Fruit fly (Drosophila melanogaster) whole organism, embryonic: ENCODE measurements around the gene CG2059.

Experiments used
- Abd-B ChIP-seq: fragments of 200-800 bp; sonication (Bioruptor generic); optimal IDR thresholded peaks from 2 replicates; lab custom pipeline; 2018; ENCODE audit warnings: missing biosample characterization, mild to moderate bottlenecking, missing genetic modification characterization, moderate library complexity
- Ada2b ChIP-seq: fragments of 200-800 bp; sonication (Bioruptor generic); IDR thresholded peaks from 2 replicates; pipeline ENCODE4 v1.3.6; 2022; ENCODE audit warnings: missing biosample characterization, missing genetic modification characterization
- Antp ChIP-seq: fragments of 200-800 bp; sonication (Bioruptor generic); optimal IDR thresholded peaks from 3 replicates; lab custom pipeline; 2016; ENCODE audit warnings: missing biosample characterization, missing genetic modification characterization
- Atf3 ChIP-seq: fragments of 200-800 bp; sonication (Bioruptor generic); optimal IDR thresholded peaks from 3 replicates; lab custom pipeline; 2016; ENCODE audit warnings: missing biosample characterization, missing genetic modification characterization
- BtbVII ChIP-seq: fragments of 200-800 bp; sonication (Bioruptor generic); optimal IDR thresholded peaks from 3 replicates; lab custom pipeline; 2017; ENCODE audit warnings: missing biosample characterization, mild to moderate bottlenecking, missing genetic modification characterization
- CG10209 ChIP-seq: fragments of 200-800 bp; sonication (Bioruptor generic); optimal IDR thresholded peaks from 3 replicates; lab custom pipeline; 2017; ENCODE audit warnings: missing biosample characterization, mild to moderate bottlenecking, missing genetic modification characterization, missing genetic modification reagents
- CG1024 ChIP-seq: fragments of 200-800 bp; sonication (Bioruptor generic); IDR thresholded peaks from 2 replicates; pipeline ENCODE4 v1.3.6; 2022; ENCODE audit warnings: missing biosample characterization, missing genetic modification characterization
- CG10979 ChIP-seq: fragments of 200-800 bp; sonication (Bioruptor generic); optimal IDR thresholded peaks from 2 replicates; lab custom pipeline; 2018; ENCODE audit warnings: missing biosample characterization, mild to moderate bottlenecking, missing genetic modification characterization, moderate library complexity
- CG11723 ChIP-seq: fragments of 200-800 bp; sonication (Bioruptor generic); optimal IDR thresholded peaks from 2 replicates; lab custom pipeline; 2017; ENCODE audit warnings: missing biosample characterization, mild to moderate bottlenecking, missing genetic modification characterization
- CG14014 ChIP-seq: fragments of 200-800 bp; sonication (Bioruptor generic); IDR thresholded peaks from 2 replicates; pipeline ENCODE4 v1.3.6; 2022; ENCODE audit warnings: missing biosample characterization, missing genetic modification characterization
- CG17328 ChIP-seq: fragments of 200-800 bp; sonication (Bioruptor generic); IDR thresholded peaks from 2 replicates; pipeline ENCODE4 v1.3.6; 2022; ENCODE audit warnings: missing biosample characterization, missing genetic modification characterization
- CG30403 ChIP-seq: fragments of 200-800 bp; sonication (Bioruptor generic); optimal IDR thresholded peaks from 3 replicates; lab custom pipeline; 2016; ENCODE audit warnings: missing biosample characterization, missing genetic modification characterization
- CG31224 ChIP-seq: fragments of 200-800 bp; sonication (Bioruptor generic); IDR thresholded peaks from 2 replicates; pipeline ENCODE4 v1.3.6; 2022; ENCODE audit warnings: missing biosample characterization, missing genetic modification characterization
- CG32532 ChIP-seq: fragments of 200-800 bp; sonication (Bioruptor generic); IDR thresholded peaks from 2 replicates; pipeline ENCODE4 v1.3.6; 2022; ENCODE audit warnings: missing biosample characterization, missing genetic modification characterization
- CG4424 ChIP-seq: fragments of 200-800 bp; sonication (Bioruptor generic); optimal IDR thresholded peaks from 3 replicates; lab custom pipeline; 2016; ENCODE audit warnings: missing biosample characterization, missing genetic modification characterization
- CG6654 ChIP-seq: fragments of 200-800 bp; sonication (Bioruptor generic); optimal IDR thresholded peaks from 2 replicates; lab custom pipeline; 2017; ENCODE audit warnings: missing biosample characterization, mild to moderate bottlenecking, missing genetic modification characterization
- CHES-1-like ChIP-seq: fragments of 200-800 bp; sonication (Bioruptor generic); optimal IDR thresholded peaks from 2 replicates; lab custom pipeline; 2016; ENCODE audit warnings: missing biosample characterization, missing genetic modification characterization
- CoRest ChIP-seq: fragments of 200-800 bp; sonication (Bioruptor generic); optimal IDR thresholded peaks from 3 replicates; lab custom pipeline; 2018; ENCODE audit warnings: missing biosample characterization, mild to moderate bottlenecking, missing genetic modification characterization, moderate library complexity
- D ChIP-seq, 2 experiments: fragments of 200-800 bp in 1 of 2; fragments of >200 bp in 1 of 2; sonication (Bioruptor generic) in 1 of 2; optimal IDR thresholded peaks; 2 replicates in 1 of 2; 3 replicates in 1 of 2; lab custom pipeline; 2017; ENCODE audit warnings: mild to moderate bottlenecking in 1 of 2, missing biosample characterization in 1 of 2, missing genetic modification characterization in 1 of 2, missing genetic modification reagents in 1 of 2
- Dll ChIP-seq: fragments of 200-800 bp; sonication (Bioruptor generic); IDR thresholded peaks from 4 replicates; pipeline ENCODE4 v1.3.6; 2022; ENCODE audit warnings: missing biosample characterization, missing genetic modification characterization; ENCODE audit not compliant: partially characterized antibody
- H2.0 ChIP-seq: fragments of 200-800 bp; sonication (Bioruptor generic); IDR thresholded peaks from 2 replicates; pipeline ENCODE4 v1.3.6; 2022; ENCODE audit warnings: missing biosample characterization, missing genetic modification characterization
- Kr ChIP-seq: fragments of 200-800 bp; sonication (Bioruptor generic); optimal IDR thresholded peaks from 2 replicates; lab custom pipeline; 2017; ENCODE audit warnings: missing biosample characterization, mild to moderate bottlenecking, missing genetic modification characterization
- Meics ChIP-seq: fragments of 200-800 bp; sonication (Bioruptor generic); optimal IDR thresholded peaks from 2 replicates; lab custom pipeline; 2017; ENCODE audit warnings: missing biosample characterization, mild to moderate bottlenecking, missing genetic modification characterization
- NC2α ChIP-seq: fragments of 200-800 bp; sonication (Bioruptor generic); optimal IDR thresholded peaks from 2 replicates; lab custom pipeline; 2016; ENCODE audit warnings: missing biosample characterization, missing genetic modification characterization
- NFAT ChIP-seq: fragments of 200-800 bp; sonication (Bioruptor generic); IDR thresholded peaks from 2 replicates; pipeline ENCODE4 v1.3.6; 2022; ENCODE audit warnings: missing biosample characterization, missing genetic modification characterization
- Oaz ChIP-seq: fragments of 200-800 bp; sonication (Bioruptor generic); IDR thresholded peaks from 2 replicates; pipeline ENCODE4 v1.3.6; 2022; ENCODE audit warnings: missing biosample characterization, missing genetic modification characterization
- Ravus ChIP-seq: fragments of 200-800 bp; sonication (Bioruptor generic); IDR thresholded peaks from 2 replicates; pipeline ENCODE4 v1.3.6; 2022; ENCODE audit warnings: missing biosample characterization, missing genetic modification characterization
- Taf1 ChIP-seq: fragments of 200-800 bp; sonication (Bioruptor generic); IDR thresholded peaks from 2 replicates; pipeline ENCODE4 v1.3.6; 2022; ENCODE audit warnings: missing biosample characterization, missing genetic modification characterization
- al ChIP-seq: fragments of 200-800 bp; sonication (Bioruptor generic); IDR thresholded peaks from 2 replicates; pipeline ENCODE4 v1.3.6; 2022; ENCODE audit warnings: missing biosample characterization, missing genetic modification characterization
- bcd ChIP-seq: fragments of 200-800 bp; sonication (Bioruptor generic); optimal IDR thresholded peaks from 2 replicates; lab custom pipeline; 2017; ENCODE audit warnings: missing biosample characterization, mild to moderate bottlenecking, missing genetic modification characterization
- cg ChIP-seq: fragments of 200-800 bp; sonication (Bioruptor generic); optimal IDR thresholded peaks from 3 replicates; lab custom pipeline; 2019; ENCODE audit warnings: missing biosample characterization, mild to moderate bottlenecking, missing genetic modification characterization, moderate library complexity
- gsb ChIP-seq: fragments of 200-800 bp; sonication (Bioruptor generic); IDR thresholded peaks from 2 replicates; pipeline ENCODE4 v1.3.6; 2022; ENCODE audit warnings: missing biosample characterization, missing genetic modification characterization
- h ChIP-seq: fragments of >200 bp; optimal IDR thresholded peaks from 2 replicates; lab custom pipeline; 2017
- jumu ChIP-seq: fragments of 200-800 bp; sonication (Bioruptor generic); optimal IDR thresholded peaks from 3 replicates; lab custom pipeline; 2016; ENCODE audit warnings: missing biosample characterization, missing genetic modification characterization
- kah ChIP-seq: fragments of 200-800 bp; sonication (Bioruptor generic); optimal IDR thresholded peaks from 2 replicates; lab custom pipeline; 2018; ENCODE audit warnings: missing biosample characterization, mild to moderate bottlenecking, missing genetic modification characterization
- kni ChIP-seq: fragments of 200-800 bp; sonication (Bioruptor generic); optimal IDR thresholded peaks from 3 replicates; lab custom pipeline; 2017; ENCODE audit warnings: mild to moderate bottlenecking, missing biosample characterization, missing genetic modification reagents, missing genetic modification characterization
- lola ChIP-seq, 3 experiments: fragments of >200 bp in 2 of 3; fragments of 200-800 bp in 1 of 3; sonication (Bioruptor generic) in 1 of 3; optimal IDR thresholded peaks; 2 replicates each; lab custom pipeline; 2017 to 2019; ENCODE audit warnings: missing biosample characterization in 3 of 3, missing genetic modification characterization in 3 of 3, mild to moderate bottlenecking in 1 of 3, moderate library complexity in 1 of 3
- odd ChIP-seq: fragments of 200-800 bp; sonication (Bioruptor generic); optimal IDR thresholded peaks from 2 replicates; lab custom pipeline; 2017; ENCODE audit warnings: missing biosample characterization, mild to moderate bottlenecking, missing genetic modification characterization
- pfk ChIP-seq: fragments of 200-800 bp; sonication (Bioruptor generic); optimal IDR thresholded peaks from 2 replicates; lab custom pipeline; 2018; ENCODE audit warnings: missing biosample characterization, mild to moderate bottlenecking, missing genetic modification characterization, moderate library complexity
- prd ChIP-seq, 3 experiments: fragments of >200 bp in 2 of 3; fragments of 200-800 bp in 1 of 3; sonication (Bioruptor generic) in 1 of 3; optimal IDR thresholded peaks in 2 of 3; IDR thresholded peaks in 1 of 3; 2 replicates in 2 of 3; 3 replicates in 1 of 3; pipeline versions ENCODE4 v1.3.6 to Lab custom; 2017 to 2022; ENCODE audit warnings: missing biosample characterization in 1 of 3, missing genetic modification characterization in 1 of 3
- pzg ChIP-seq: fragments of 200-800 bp; sonication (Bioruptor generic); optimal IDR thresholded peaks from 3 replicates; lab custom pipeline; 2018; ENCODE audit warnings: missing biosample characterization, mild to moderate bottlenecking, missing genetic modification characterization, moderate library complexity
- rib ChIP-seq: fragments of 200-800 bp; sonication (Bioruptor generic); IDR thresholded peaks from 2 replicates; pipeline ENCODE4 v1.3.6; 2022; ENCODE audit warnings: missing biosample characterization, missing genetic modification characterization
- seq ChIP-seq: fragments of 200-800 bp; sonication (Bioruptor generic); IDR thresholded peaks from 2 replicates; pipeline ENCODE4 v1.3.6; 2022; ENCODE audit warnings: missing biosample characterization, missing genetic modification characterization
- sima ChIP-seq: fragments of 200-800 bp; sonication (Bioruptor generic); optimal IDR thresholded peaks from 2 replicates; lab custom pipeline; 2016; ENCODE audit warnings: missing biosample characterization, missing genetic modification characterization
- sug ChIP-seq: fragments of 200-800 bp; optimal IDR thresholded peaks from 2 replicates; lab custom pipeline; 2019; ENCODE audit warnings: missing biosample characterization, mild to moderate bottlenecking, missing genetic modification characterization, moderate library complexity
- tna ChIP-seq: fragments of 200-800 bp; sonication (Bioruptor generic); IDR thresholded peaks from 2 replicates; pipeline ENCODE4 v1.3.6; 2022; ENCODE audit warnings: missing biosample characterization, missing genetic modification characterization; ENCODE audit not compliant: partially characterized antibody
- unc-4 ChIP-seq: fragments of 200-800 bp; sonication (Bioruptor generic); IDR thresholded peaks from 2 replicates; pipeline ENCODE4 v1.3.6; 2022; ENCODE audit warnings: missing biosample characterization, missing genetic modification characterization; ENCODE audit not compliant: partially characterized antibody
- wdn ChIP-seq: fragments of 200-800 bp; sonication (Bioruptor generic); IDR thresholded peaks from 2 replicates; pipeline ENCODE4 v1.3.6; 2022; ENCODE audit warnings: missing biosample characterization, missing genetic modification characterization
- zen ChIP-seq: fragments of 200-800 bp; sonication (Bioruptor generic); optimal IDR thresholded peaks from 3 replicates; lab custom pipeline; 2018; ENCODE audit warnings: missing biosample characterization, mild to moderate bottlenecking, missing genetic modification characterization, moderate library complexity

Gene CG2059

dm6 chrX:7291850-7292499 lies 5.8 kb downstream of the CG2059 start (continued):
- TF ChIP-seq CG14014 (GFP tag; lab: Robert Waterston, UW) (peak; percentile 50; the same call in 1 of the 2 replicates), odd (GFP tag; lab: Kevin White, UChicago) (peak; percentile 63), CG10209 (GFP tag; lab: Kevin White, UChicago) (peak; percentile 76), kni (GFP tag; lab: Kevin White, UChicago) (peak; percentile 68), CG1024 (GFP tag; lab: Robert Waterston, UW) (peak; percentile 11; the same call in 1 of the 2 replicates), bcd (GFP tag; lab: Kevin White, UChicago) (peak; percentile 67), CHES-1-like (GFP tag; lab: Kevin White, UChicago) (no peak), seq (GFP tag; lab: Robert Waterston, UW) (no peak), zen (peak; percentile 86), Taf1 (GFP tag; lab: Robert Waterston, UW) (no peak), Abd-B (GFP tag; lab: Kevin White, UChicago) (peak; percentile 68), Atf3 (peak; percentile 40), CG17328 (GFP tag; lab: Robert Waterston, UW) (peak; percentile 85), wdn (GFP tag; lab: Robert Waterston, UW) (no peak), CG10979 (tag; lab: Kevin White, UChicago) (peak; percentile 93), Ravus (GFP tag; lab: Robert Waterston, UW) (no peak), NC2α (GFP tag; lab: Kevin White, UChicago) (no peak), Ada2b (GFP tag; lab: Robert Waterston, UW) (peak; percentile 57), CG6654 (peak; percentile 48), cg (GFP tag; lab: Kevin White, UChicago) (no peak), BtbVII (GFP tag; lab: Kevin White, UChicago) (no peak), kah (GFP tag; lab: Kevin White, UChicago) (peak; percentile 23), pfk (GFP tag; lab: Kevin White, UChicago) (no peak), Kr (GFP tag; lab: Kevin White, UChicago) (peak; percentile 25), unc-4 (GFP tag; lab: Robert Waterston, UW) (no peak), H2.0 (peak; percentile 43; the same call in 1 of the 2 replicates), D (optimal IDR thresholded peaks at IDR 0.05; lab: Kevin White, UChicago) (no peak), D (GFP tag; optimal IDR thresholded peaks at IDR 0.05; lab: Kevin White, UChicago) (peak; percentile 83), CG4424 (GFP tag; lab: Kevin White, UChicago) (peak; percentile 87), CoRest (tag; lab: Kevin White, UChicago) (peak; percentile 81), CG11723 (GFP tag; lab: Kevin White, UChicago) (peak; percentile 59), Dll (GFP tag; lab: Robert Waterston, UW) (no peak), Oaz (GFP tag; lab: Robert Waterston, UW) (no peak), al (no peak), prd (optimal IDR thresholded peaks at IDR 0.05; lab: Kevin White, UChicago) (no peak), prd (GFP tag; IDR thresholded peaks at IDR 0.05; lab: Robert Waterston, UW) (peak; percentile 86), CG32532 (GFP tag; lab: Robert Waterston, UW) (peak; percentile 25; the same call in 1 of the 2 replicates), tna (no peak), rib (GFP tag; lab: Robert Waterston, UW) (no peak), sug (tag; lab: Kevin White, UChicago) (no peak), NFAT (GFP tag; lab: Robert Waterston, UW) (no peak), Meics (GFP tag; lab: Kevin White, UChicago) (peak; percentile 22), Antp (GFP tag; lab: Kevin White, UChicago) (peak; percentile 15), h (lab: Kevin White, UChicago) (no peak), gsb (GFP tag; lab: Robert Waterston, UW) (no peak), CG30403 (GFP tag; lab: Kevin White, UChicago) (peak; percentile 78), sima (no peak), jumu (GFP tag; lab: Kevin White, UChicago) (peak; percentile 4), CG31224 (GFP tag; lab: Robert Waterston, UW) (peak; percentile 41), pzg (GFP tag; lab: Kevin White, UChicago) (no peak), lola (GFP tag; optimal IDR thresholded peaks at IDR 0.05; lab: Kevin White, UChicago) (peak in 1 of 3 experiments; percentile 94)
